Worm (Caenorhabditis elegans) whole organism, L4 larva: ENCODE results near the gene R02F2.4.
A peak's percentile ranks its signal among the peaks of the same experiment; 100 is the strongest.

Experiments
- dmd-8 ChIP-seq: fragments of 200-800 bp; sonication (Bioruptor generic); IDR thresholded peaks from 2 replicates; pipeline ENCODE4 v1.3.6; 2022; ENCODE audit warnings: missing genetic modification characterization, missing compliant biosample characterization
- dpl-1 ChIP-seq: fragments of 150-350 bp; optimal IDR thresholded peaks from 2 replicates; lab custom pipeline; 2014; ENCODE audit warnings: missing biosample characterization, missing genetic modification reagents, missing genetic modification characterization
- nhr-28 ChIP-seq: fragments of 150-350 bp; optimal IDR thresholded peaks from 2 replicates; lab custom pipeline; 2014; ENCODE audit warnings: missing biosample characterization, missing genetic modification characterization
- nhr-48 ChIP-seq: sonication (generic microtip); optimal IDR thresholded peaks from 2 replicates; lab custom pipeline; 2016; ENCODE audit warnings: mild to moderate bottlenecking, missing genetic modification characterization, missing compliant biosample characterization
- unc-62 ChIP-seq, 3 experiments: fragments of 150-350 bp in 1 of 3; sonication (generic microtip); optimal IDR thresholded peaks in 2 of 3; peaks in 1 of 3; 1 replicate in 1 of 3; 2 replicates in 2 of 3; lab custom pipeline; 2014 to 2017; ENCODE audit warnings: missing biosample characterization in 3 of 3, missing genetic modification characterization in 3 of 3, missing genetic modification reagents in 3 of 3, missing genotype in 1 of 3
- vab-7 ChIP-seq: fragments of 200-800 bp; sonication (Bioruptor generic); IDR thresholded peaks from 2 replicates; pipeline ENCODE4 v1.3.6; 2022; ENCODE audit warnings: missing genetic modification reagents, missing genetic modification characterization, missing compliant biosample characterization
- zip-2 ChIP-seq: fragments of 150-350 bp; optimal IDR thresholded peaks from 2 replicates; lab custom pipeline; 2014; ENCODE audit warnings: missing biosample characterization, missing genetic modification characterization
- ztf-11 ChIP-seq: fragments of 150-350 bp; optimal IDR thresholded peaks from 2 replicates; lab custom pipeline; 2014; ENCODE audit warnings: missing biosample characterization, missing genetic modification characterization

- no peak for TF ChIP-seq nhr-48 (tag; lab: Kevin White, UChicago)
- peak in 1 of 2 experiments; percentile 37 for TF ChIP-seq unc-62 (GFP tag; optimal IDR thresholded peaks at IDR 0.05 in 1 of 2; lab: Kevin White, UChicago)
- no peak for TF ChIP-seq unc-62 (tag; optimal IDR thresholded peaks at IDR 0.05; lab: Kevin White, UChicago)
- TF ChIP-seq vab-7 (GFP tag; lab: Robert Waterston, UW) = no peak
- no peak for TF ChIP-seq ztf-11 (tag; lab: Kevin White, UChicago)
- no peak for TF ChIP-seq dpl-1 (GFP tag; lab: Kevin White, UChicago)
- no peak for TF ChIP-seq dmd-8
- no peak for TF ChIP-seq nhr-28
- TF ChIP-seq zip-2 = no peak
Observed at ce11 chrIII:5436306-5436705, 47.8 kb upstream of the R02F2.4 start.
